Worm (Caenorhabditis elegans) whole organism, early embryonic: Measurements from ENCODE around the gene ZK856.7.

Experiments
- B0310.2 ChIP-seq: sonication (generic microtip); optimal IDR thresholded peaks from 2 replicates; lab custom pipeline; 2016; ENCODE audit warnings: mild to moderate bottlenecking, missing genetic modification characterization, missing compliant biosample characterization
- aly-1 ChIP-seq: sonication (generic microtip); optimal IDR thresholded peaks from 2 replicates; lab custom pipeline; 2016; ENCODE audit warnings: missing genetic modification characterization, missing compliant biosample characterization
- ama-1 ChIP-seq: fragments of 150-350 bp; optimal IDR thresholded peaks from 2 replicates; lab custom pipeline; 2014
- ceh-13 ChIP-seq: fragments of 200-800 bp; sonication (Bioruptor generic); optimal IDR thresholded peaks from 2 replicates; lab custom pipeline; 2018; ENCODE audit warnings: mild to moderate bottlenecking, missing genetic modification characterization, missing compliant biosample characterization
- ceh-36 ChIP-seq: sonication (generic microtip); optimal IDR thresholded peaks from 2 replicates; lab custom pipeline; 2016; ENCODE audit warnings: missing genetic modification characterization, inconsistent platforms, missing compliant biosample characterization
- ets-7 ChIP-seq: sonication (generic microtip); optimal IDR thresholded peaks from 2 replicates; lab custom pipeline; 2016; ENCODE audit warnings: missing genotype, missing genetic modification characterization, missing compliant biosample characterization
- flt-1 ChIP-seq: fragments of 200-800 bp; sonication (Bioruptor generic); IDR thresholded peaks from 2 replicates; pipeline ENCODE4 v1.3.6; 2022; ENCODE audit warnings: missing genetic modification characterization, missing compliant biosample characterization
- hmbx-1 ChIP-seq: sonication (generic microtip); optimal IDR thresholded peaks from 2 replicates; lab custom pipeline; 2016; ENCODE audit warnings: mild to moderate bottlenecking, missing genetic modification characterization, missing compliant biosample characterization
- hmg-4 ChIP-seq: fragments of 200-800 bp; sonication (Bioruptor generic); optimal IDR thresholded peaks from 2 replicates; lab custom pipeline; 2018; ENCODE audit warnings: mild to moderate bottlenecking, missing genetic modification characterization, missing compliant biosample characterization
- hnd-1 ChIP-seq: sonication (generic microtip); optimal IDR thresholded peaks from 2 replicates; lab custom pipeline; 2016; ENCODE audit warnings: missing genetic modification characterization, missing compliant biosample characterization
- pes-1 ChIP-seq: fragments of 200-800 bp; sonication (Bioruptor generic); IDR thresholded peaks from 2 replicates; pipeline ENCODE4 v1.3.6; 2022; ENCODE audit warnings: missing genetic modification reagents, missing genetic modification characterization, missing compliant biosample characterization
- scrt-1 ChIP-seq: fragments of 200-800 bp; sonication (Bioruptor generic); IDR thresholded peaks from 2 replicates; pipeline ENCODE4 v1.3.6; 2022; ENCODE audit warnings: missing genetic modification characterization, missing compliant biosample characterization
- sea-1 ChIP-seq: fragments of 200-800 bp; sonication (Bioruptor generic); conservative IDR thresholded peaks from 2 replicates; pipeline ENCODE4 v1.3.6; 2022; ENCODE audit warnings: missing genetic modification characterization, missing compliant biosample characterization
- tbx-11 ChIP-seq: fragments of 200-800 bp; sonication (Bioruptor generic); IDR thresholded peaks from 2 replicates; pipeline ENCODE4 v1.3.6; 2022; ENCODE audit warnings: missing genetic modification characterization, missing compliant biosample characterization

- TF ChIP-seq hnd-1 (no peak), ets-7 (tag; lab: Kevin White, UChicago) (no peak), hmbx-1 (tag; lab: Kevin White, UChicago) (no peak), ama-1 (no peak), flt-1 (no peak), aly-1 (tag; lab: Kevin White, UChicago) (no peak), tbx-11 (GFP tag; lab: Robert Waterston, UW) (no peak), ceh-13 (GFP tag; lab: Kevin White, UChicago) (no peak), sea-1 (no peak), B0310.2 (tag; lab: Kevin White, UChicago) (no peak), ceh-36 (tag; lab: Kevin White, UChicago) (no peak), hmg-4 (GFP tag; lab: Kevin White, UChicago) (no peak), scrt-1 (GFP tag; lab: Robert Waterston, UW) (no peak), pes-1 (no peak)
These were observed 18.9 kb upstream of the ZK856.7 start, which contains the start of gene ZK856.4 for ce11 chrV:10182984-10183383.
